Fruit fly (Drosophila melanogaster) whole organism, prepupa: Measurements from ENCODE around the gene CG13449.

Source experiments
- CG10631 ChIP-seq: fragments of 200-800 bp; sonication (Bioruptor generic); optimal IDR thresholded peaks from 2 replicates; lab custom pipeline; 2016; ENCODE audit warnings: missing biosample characterization, missing genetic modification characterization
- CG11762 ChIP-seq: fragments of 200-800 bp; sonication (Bioruptor generic); optimal IDR thresholded peaks from 3 replicates; lab custom pipeline; 2016; ENCODE audit warnings: missing biosample characterization, missing genetic modification characterization; ENCODE audit not compliant: insufficient read depth
- CG11902 ChIP-seq: fragments of 200-800 bp; sonication (Bioruptor generic); optimal IDR thresholded peaks from 3 replicates; lab custom pipeline; 2016; ENCODE audit warnings: missing biosample characterization, missing genetic modification characterization
- CG1621 ChIP-seq: fragments of 200-800 bp; sonication (Bioruptor generic); optimal IDR thresholded peaks from 3 replicates; lab custom pipeline; 2018; ENCODE audit warnings: missing biosample characterization, mild to moderate bottlenecking, missing genetic modification characterization
- CG16779 ChIP-seq: fragments of 200-800 bp; sonication (Bioruptor generic); optimal IDR thresholded peaks from 3 replicates; lab custom pipeline; 2017; ENCODE audit warnings: missing biosample characterization, mild to moderate bottlenecking, missing genetic modification characterization
- CG3032 ChIP-seq: fragments of 200-800 bp; optimal IDR thresholded peaks from 2 replicates; lab custom pipeline; 2019; ENCODE audit warnings: missing biosample characterization, mild to moderate bottlenecking, missing genetic modification characterization, moderate library complexity
- CG31627 ChIP-seq: fragments of 200-800 bp; sonication (Bioruptor generic); optimal IDR thresholded peaks from 3 replicates; lab custom pipeline; 2016; ENCODE audit warnings: missing biosample characterization, missing genetic modification characterization
- CG32006 ChIP-seq: fragments of 200-800 bp; sonication (Bioruptor generic); optimal IDR thresholded peaks from 3 replicates; lab custom pipeline; 2017; ENCODE audit warnings: missing biosample characterization, mild to moderate bottlenecking, missing genetic modification characterization
- CG3919 ChIP-seq: fragments of 200-800 bp; sonication (Bioruptor generic); optimal IDR thresholded peaks from 3 replicates; lab custom pipeline; 2016; ENCODE audit warnings: missing biosample characterization, missing genetic modification characterization
- CG6163 ChIP-seq: fragments of 200-800 bp; sonication (Bioruptor generic); IDR thresholded peaks from 3 replicates; pipeline ENCODE4 v1.3.6; 2022; ENCODE audit warnings: missing biosample characterization, missing genetic modification characterization
- CG6276 ChIP-seq: fragments of 200-800 bp; sonication (Bioruptor generic); optimal IDR thresholded peaks from 2 replicates; lab custom pipeline; 2017; ENCODE audit warnings: missing biosample characterization, mild to moderate bottlenecking, missing genetic modification characterization
- CG6792 ChIP-seq: fragments of 200-800 bp; sonication (Bioruptor generic); optimal IDR thresholded peaks from 3 replicates; lab custom pipeline; 2016; ENCODE audit warnings: missing biosample characterization, missing genetic modification characterization
- CG6808 ChIP-seq: fragments of 200-800 bp; sonication (Bioruptor generic); optimal IDR thresholded peaks from 3 replicates; lab custom pipeline; 2017; ENCODE audit warnings: missing biosample characterization, missing genetic modification characterization, mild to moderate bottlenecking, moderate library complexity, missing genetic modification reagents
- CG6854 ChIP-seq: fragments of 200-800 bp; sonication (Bioruptor generic); optimal IDR thresholded peaks from 2 replicates; lab custom pipeline; 2017; ENCODE audit warnings: missing biosample characterization, mild to moderate bottlenecking, missing genetic modification characterization
- CG8119 ChIP-seq: fragments of 200-800 bp; sonication (Bioruptor generic); IDR thresholded peaks from 3 replicates; pipeline ENCODE4 v1.3.6; 2022; ENCODE audit warnings: missing biosample characterization, missing genetic modification characterization
- CG8319 ChIP-seq: fragments of 200-800 bp; sonication (Bioruptor generic); optimal IDR thresholded peaks from 3 replicates; lab custom pipeline; 2016; ENCODE audit warnings: missing biosample characterization, missing genetic modification characterization
- CG8632 ChIP-seq: fragments of 200-800 bp; sonication (Bioruptor generic); optimal IDR thresholded peaks from 3 replicates; lab custom pipeline; 2016; ENCODE audit warnings: missing biosample characterization, missing genetic modification characterization
- CG9139 ChIP-seq: fragments of 200-800 bp; sonication (Bioruptor generic); optimal IDR thresholded peaks from 3 replicates; lab custom pipeline; 2017; ENCODE audit warnings: missing biosample characterization, mild to moderate bottlenecking, missing genetic modification characterization
- Eip75B ChIP-seq: fragments of 200-800 bp; sonication (Bioruptor generic); optimal IDR thresholded peaks from 3 replicates; lab custom pipeline; 2016; ENCODE audit warnings: missing biosample characterization, missing genetic modification characterization
- Eip78C ChIP-seq: fragments of 200-800 bp; sonication (Bioruptor generic); peaks from one replicate; lab custom pipeline; 2016; ENCODE audit warnings: missing biosample characterization, missing genetic modification characterization
- Eip93F ChIP-seq: fragments of 200-800 bp; sonication (Bioruptor generic); optimal IDR thresholded peaks from 2 replicates; lab custom pipeline; 2016; ENCODE audit warnings: missing biosample characterization, mild to moderate bottlenecking, missing genetic modification characterization
- Ets21C ChIP-seq: fragments of 200-800 bp; sonication (Bioruptor generic); optimal IDR thresholded peaks from 3 replicates; lab custom pipeline; 2016; ENCODE audit warnings: missing biosample characterization, missing genetic modification characterization
- Gug ChIP-seq: fragments of 200-800 bp; sonication (Bioruptor generic); IDR thresholded peaks from 2 replicates; pipeline ENCODE4 v1.3.6; 2022; ENCODE audit warnings: missing biosample characterization, missing genetic modification characterization
- Hr38 ChIP-seq: sonication (Bioruptor generic); optimal IDR thresholded peaks from 2 replicates; lab custom pipeline; 2016; ENCODE audit warnings: missing biosample characterization, missing genetic modification characterization
- Hr39 ChIP-seq: fragments of 200-800 bp; sonication (Bioruptor generic); optimal IDR thresholded peaks from 2 replicates; lab custom pipeline; 2016; ENCODE audit warnings: missing biosample characterization, missing genetic modification characterization
- Hr4 ChIP-seq: fragments of 200-800 bp; sonication (Bioruptor generic); optimal IDR thresholded peaks from 3 replicates; lab custom pipeline; 2016; ENCODE audit warnings: missing biosample characterization, missing genetic modification characterization
- Met ChIP-seq: fragments of 200-800 bp; sonication (Bioruptor generic); optimal IDR thresholded peaks from 3 replicates; lab custom pipeline; 2016; ENCODE audit warnings: missing biosample characterization, missing genetic modification characterization
- Sox102F ChIP-seq: fragments of 200-800 bp; sonication (Bioruptor generic); optimal IDR thresholded peaks from 2 replicates; lab custom pipeline; 2016; ENCODE audit warnings: missing biosample characterization, mild to moderate bottlenecking, missing genetic modification characterization
- Sox14 ChIP-seq: fragments of 200-800 bp; sonication (Bioruptor generic); optimal IDR thresholded peaks from 3 replicates; lab custom pipeline; 2016; ENCODE audit warnings: missing biosample characterization, missing genetic modification characterization
- Sox15 ChIP-seq: fragments of 200-800 bp; sonication (Bioruptor generic); optimal IDR thresholded peaks from 3 replicates; lab custom pipeline; 2016; ENCODE audit warnings: missing biosample characterization, missing genetic modification characterization
- achi ChIP-seq: fragments of 200-800 bp; sonication (Bioruptor generic); optimal IDR thresholded peaks from 3 replicates; lab custom pipeline; 2016; ENCODE audit warnings: missing biosample characterization, missing genetic modification characterization
- acj6 ChIP-seq: fragments of 200-800 bp; sonication (Bioruptor generic); optimal IDR thresholded peaks from 3 replicates; lab custom pipeline; 2016; ENCODE audit warnings: missing biosample characterization, missing genetic modification characterization
- cyc ChIP-seq: fragments of 200-800 bp; sonication (Bioruptor generic); optimal IDR thresholded peaks from 3 replicates; lab custom pipeline; 2016; ENCODE audit warnings: missing biosample characterization, missing genetic modification characterization
- dsx ChIP-seq: fragments of 200-800 bp; optimal IDR thresholded peaks from 3 replicates; lab custom pipeline; 2019; ENCODE audit warnings: missing biosample characterization, mild to moderate bottlenecking, missing genetic modification characterization, moderate library complexity; ENCODE audit not compliant: poor library complexity, severe bottlenecking
- eg ChIP-seq: fragments of 200-800 bp; sonication (Bioruptor generic); IDR thresholded peaks from 3 replicates; pipeline ENCODE4 v1.3.6; 2022; ENCODE audit warnings: missing biosample characterization, missing genetic modification characterization
- esn ChIP-seq: fragments of 200-800 bp; sonication (Bioruptor generic); optimal IDR thresholded peaks from 2 replicates; lab custom pipeline; 2016; ENCODE audit warnings: missing biosample characterization, mild to moderate bottlenecking, missing genetic modification characterization, moderate library complexity
- fd85E ChIP-seq: fragments of 200-800 bp; sonication (Bioruptor generic); optimal IDR thresholded peaks from 3 replicates; lab custom pipeline; 2016; ENCODE audit warnings: missing biosample characterization, missing genetic modification characterization
- fkh ChIP-seq: fragments of 200-800 bp; sonication (Bioruptor generic); optimal IDR thresholded peaks from 3 replicates; lab custom pipeline; 2017; ENCODE audit warnings: missing biosample characterization, mild to moderate bottlenecking, missing genetic modification characterization, moderate library complexity
- lz ChIP-seq: fragments of 200-800 bp; sonication (Bioruptor generic); optimal IDR thresholded peaks from 3 replicates; lab custom pipeline; 2016; ENCODE audit warnings: missing biosample characterization, missing genetic modification characterization
- pdm3 ChIP-seq: fragments of 200-800 bp; sonication (Bioruptor generic); optimal IDR thresholded peaks from 3 replicates; lab custom pipeline; 2016; ENCODE audit warnings: missing biosample characterization, missing genetic modification characterization
- salr ChIP-seq, 2 experiments: fragments of 200-800 bp; sonication (Bioruptor generic); optimal IDR thresholded peaks; 3 replicates each; lab custom pipeline; 2016 to 2018; ENCODE audit warnings: missing biosample characterization in 2 of 2, missing genetic modification characterization in 2 of 2, mild to moderate bottlenecking in 1 of 2
- spab ChIP-seq: fragments of 200-800 bp; sonication (Bioruptor generic); optimal IDR thresholded peaks from 2 replicates; lab custom pipeline; 2017; ENCODE audit warnings: missing biosample characterization, mild to moderate bottlenecking, missing genetic modification characterization, missing genetic modification reagents
- svp ChIP-seq: fragments of 200-800 bp; sonication (Bioruptor generic); peaks from one replicate; lab custom pipeline; 2016; ENCODE audit warnings: missing biosample characterization, missing genetic modification characterization
- vri ChIP-seq: fragments of 200-800 bp; sonication (Bioruptor generic); optimal IDR thresholded peaks from 3 replicates; lab custom pipeline; 2016; ENCODE audit warnings: missing biosample characterization, mild to moderate bottlenecking, missing genetic modification characterization

Gene CG13449

DNA sequence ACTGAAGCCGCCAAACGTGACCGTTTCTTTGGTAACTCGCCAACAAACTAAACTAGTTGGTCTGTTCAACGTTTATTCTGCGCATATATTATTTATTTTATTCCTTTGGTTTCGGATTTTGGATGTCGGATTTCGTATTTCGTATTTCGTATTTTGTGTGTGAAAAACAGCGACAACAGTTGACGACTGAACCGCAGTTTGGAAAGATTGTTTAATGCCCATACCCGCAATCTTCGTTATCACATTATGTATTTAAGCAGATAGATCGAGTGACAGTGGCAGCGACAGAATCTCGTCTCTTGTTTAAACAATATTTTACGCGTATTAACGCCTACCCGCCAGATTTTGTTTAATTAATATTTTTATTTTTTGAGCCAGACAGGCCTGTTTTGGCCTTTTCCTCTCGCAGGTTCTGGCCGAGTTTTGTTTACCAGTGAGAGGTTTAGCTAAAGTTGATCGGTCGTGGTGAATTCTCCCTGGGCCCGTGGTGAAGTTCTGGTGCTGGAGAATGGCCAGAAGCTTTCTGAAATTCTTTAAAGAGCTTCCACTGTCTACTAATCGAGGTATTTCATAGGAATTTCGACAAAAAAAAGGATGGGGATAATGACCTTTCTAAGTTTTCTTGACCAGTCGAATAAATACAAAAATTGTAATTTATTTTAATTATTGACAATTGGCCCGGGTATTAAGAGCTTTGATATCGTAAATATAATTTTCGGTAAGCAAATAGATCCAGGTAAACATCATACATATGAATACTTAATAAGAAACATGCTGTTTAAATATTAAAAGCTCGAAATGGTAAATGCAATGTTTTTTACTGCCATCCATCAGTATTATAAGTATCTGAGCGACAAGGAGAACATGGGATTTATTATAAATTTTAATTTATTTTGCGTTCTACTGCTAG, 35.3 kb upstream of the CG13449 start, which contains the start of the genes comm3 and CG43083:
Gene comm3, minus strand, starts transcription at position 51 of the 910 bp plus-strand sequence.
Gene CG43083, plus strand, starts transcription at position 860 of the 910 bp plus-strand sequence.
- TF ChIP-seq CG8119 (GFP tag; lab: Robert Waterston, UW) (no peak), fkh (peak; percentile 73), Met (GFP tag; lab: Kevin White, UChicago) (no peak), Sox15 (no peak), Eip78C (GFP tag; lab: Kevin White, UChicago) (peak; percentile 53), CG6792 (GFP tag; lab: Kevin White, UChicago) (no peak), CG32006 (GFP tag; lab: Kevin White, UChicago) (no peak), Hr39 (GFP tag; lab: Kevin White, UChicago) (no peak), Ets21C (GFP tag; lab: Kevin White, UChicago) (no peak)

DNA sequence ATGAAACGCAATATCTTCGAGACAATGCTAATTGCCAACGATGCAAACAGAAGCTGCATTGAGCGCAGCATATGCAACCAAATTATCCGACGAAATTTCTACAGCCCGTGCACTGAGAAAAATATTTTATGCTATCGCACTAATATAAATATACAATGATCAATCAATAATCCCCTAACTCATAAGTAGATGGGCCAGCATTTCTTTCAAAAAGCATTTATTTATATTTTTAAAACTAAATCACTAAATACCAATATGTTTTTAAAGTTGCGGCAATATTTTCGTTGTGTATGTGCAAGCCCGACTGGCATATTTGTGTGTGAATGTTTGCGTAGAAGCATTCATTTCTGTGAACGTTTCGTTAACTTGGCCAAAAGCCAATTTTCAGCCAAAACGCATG, 33.6 kb upstream of the CG13449 start:
- TF ChIP-seq spab (no peak), Hr4 (peak; percentile 3), Eip78C (GFP tag; lab: Kevin White, UChicago) (peak; percentile 24), Gug (GFP tag; lab: Robert Waterston, UW) (no peak), CG31627 (GFP tag; lab: Kevin White, UChicago) (no peak), CG8119 (GFP tag; lab: Robert Waterston, UW) (0 out of 3 replicates have a peak, but pooled peaks have one; percentile 14), svp (GFP tag; lab: Kevin White, UChicago) (peak; percentile 34), Eip75B (no peak)

DNA sequence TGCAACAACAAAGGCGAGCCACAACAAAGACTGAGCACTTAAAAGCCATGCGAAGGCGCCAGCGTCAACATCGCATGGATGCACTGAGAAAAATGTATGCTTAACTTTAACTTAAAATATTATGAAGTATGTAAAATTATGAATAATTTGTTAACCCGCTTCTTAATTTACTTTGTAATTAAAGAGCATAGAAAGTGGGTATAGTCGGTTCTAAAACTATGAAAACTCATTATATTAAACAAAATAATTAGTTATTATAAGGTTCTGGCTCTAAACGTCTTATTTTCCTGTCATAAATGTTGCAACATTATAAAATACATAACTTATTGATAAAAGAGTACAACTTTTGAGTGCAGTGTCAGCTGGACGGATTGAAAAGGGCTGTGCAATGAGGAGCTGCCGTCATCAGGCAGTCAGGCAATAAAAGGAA, 29.0 kb upstream of the CG13449 start:
- TF ChIP-seq Sox15 (no peak), CG1621 (peak; percentile 3), CG8319 (GFP tag; lab: Kevin White, UChicago) (peak; percentile 37), Sox102F (GFP tag; lab: Kevin White, UChicago) (peak; percentile 53), CG16779 (tag; lab: Kevin White, UChicago) (no peak), CG10631 (GFP tag; lab: Kevin White, UChicago) (peak; percentile 49), svp (GFP tag; lab: Kevin White, UChicago) (peak; percentile 73), lz (GFP tag; lab: Kevin White, UChicago) (peak; percentile 27), Sox14 (GFP tag; lab: Kevin White, UChicago) (peak; percentile 64), acj6 (peak; percentile 31), CG11762 (GFP tag; lab: Kevin White, UChicago) (peak; percentile 43), CG3919 (GFP tag; lab: Kevin White, UChicago) (peak; percentile 63), dsx (GFP tag; lab: Kevin White, UChicago) (peak; percentile 17), CG9139 (GFP tag; lab: Kevin White, UChicago) (no peak), CG11902 (GFP tag; lab: Kevin White, UChicago) (peak; percentile 31), spab (peak; percentile 29), Eip93F (GFP tag; lab: Kevin White, UChicago) (no peak), CG31627 (GFP tag; lab: Kevin White, UChicago) (peak; percentile 38), Hr38 (GFP tag; lab: Kevin White, UChicago) (no peak), eg (GFP tag; lab: Robert Waterston, UW) (no peak), CG6808 (GFP tag; lab: Kevin White, UChicago) (peak; percentile 29), esn (peak; percentile 73), Ets21C (GFP tag; lab: Kevin White, UChicago) (peak; percentile 3), Hr4 (no peak), CG6276 (no peak), Eip75B (peak; percentile 52), CG6854 (GFP tag; lab: Kevin White, UChicago) (no peak), fkh (no peak), pdm3 (GFP tag; lab: Kevin White, UChicago) (peak; percentile 44), CG6792 (GFP tag; lab: Kevin White, UChicago) (peak; percentile 45), Met (GFP tag; lab: Kevin White, UChicago) (peak; percentile 65), vri (GFP tag; lab: Kevin White, UChicago) (no peak), cyc (GFP tag; lab: Kevin White, UChicago) (peak; percentile 53), CG8632 (GFP tag; lab: Kevin White, UChicago) (peak; percentile 44), CG3032 (tag; lab: Kevin White, UChicago) (peak; percentile 41), CG6163 (peak; percentile 41; the same call in 1 of the 3 replicates), CG8119 (GFP tag; lab: Robert Waterston, UW) (peak; percentile 38; the same call in 1 of the 3 replicates), salr (GFP tag; optimal IDR thresholded peaks at IDR 0.05; lab: Kevin White, UChicago) (peak in 1 of 2 experiments; percentile 20), achi (GFP tag; lab: Kevin White, UChicago) (no peak), fd85E (no peak)
